Worm (Caenorhabditis elegans) whole organism, L4 larva: ENCODE results near the gene T26H5.11.
A peak's percentile ranks its signal among the peaks of the same experiment; 100 is the strongest.

Experiments
- D1046.2 ChIP-seq: fragments of 200-800 bp; sonication (Bioruptor generic); IDR thresholded peaks from 2 replicates; pipeline ENCODE4 v1.3.6; 2022; ENCODE audit warnings: missing genetic modification characterization, missing compliant biosample characterization
- F37D6.2 ChIP-seq: sonication (generic microtip); optimal IDR thresholded peaks from 2 replicates; lab custom pipeline; 2016; ENCODE audit warnings: mild to moderate bottlenecking, missing genetic modification characterization, missing compliant biosample characterization
- R02D3.7 ChIP-seq: fragments of 150-350 bp; sonication (generic microtip); optimal IDR thresholded peaks from 3 replicates; lab custom pipeline; 2014; ENCODE audit warnings: missing biosample characterization, missing genetic modification characterization
- T20F7.1 ChIP-seq: fragments of 200-800 bp; sonication (Bioruptor generic); optimal IDR thresholded peaks from 2 replicates; lab custom pipeline; 2018; ENCODE audit warnings: mild to moderate bottlenecking, missing genetic modification characterization, missing compliant biosample characterization
- Y105C5A.15 ChIP-seq: fragments of 200-800 bp; sonication (Bioruptor generic); IDR thresholded peaks from 2 replicates; pipeline ENCODE4 v1.3.6; 2022; ENCODE audit warnings: missing genetic modification characterization, missing compliant biosample characterization
- Y5F2A.4 ChIP-seq: fragments of 200-800 bp; sonication (Bioruptor generic); optimal IDR thresholded peaks from 2 replicates; lab custom pipeline; 2018; ENCODE audit warnings: mild to moderate bottlenecking, missing genetic modification characterization, missing compliant biosample characterization
- ZK337.2 ChIP-seq: fragments of 200-800 bp; sonication (Bioruptor generic); IDR thresholded peaks from 2 replicates; pipeline ENCODE4 v1.3.6; 2022; ENCODE audit warnings: missing genetic modification reagents, missing genetic modification characterization, missing compliant biosample characterization
- ZK546.5 ChIP-seq, 2 experiments: sonication (generic microtip); optimal IDR thresholded peaks; 2 replicates each; lab custom pipeline; 2017; ENCODE audit warnings: missing biosample characterization in 2 of 2, missing genetic modification characterization in 2 of 2
- ceh-32 ChIP-seq: sonication (generic microtip); optimal IDR thresholded peaks from 2 replicates; lab custom pipeline; 2016; ENCODE audit warnings: mild to moderate bottlenecking, missing genetic modification characterization, missing compliant biosample characterization; ENCODE audit not compliant: poor library complexity
- ceh-44 ChIP-seq: fragments of 200-800 bp; sonication (Bioruptor generic); IDR thresholded peaks from 2 replicates; pipeline ENCODE4 v1.3.6; 2022; ENCODE audit warnings: missing genetic modification reagents, missing genetic modification characterization, missing compliant biosample characterization
- ces-1 ChIP-seq: fragments of 150-350 bp; sonication (generic microtip); optimal IDR thresholded peaks from 4 replicates; lab custom pipeline; 2014; ENCODE audit warnings: missing biosample characterization, missing genetic modification reagents, missing genetic modification characterization
- ctbp-1 ChIP-seq: fragments of 200-800 bp; sonication (Bioruptor generic); IDR thresholded peaks from 2 replicates; pipeline ENCODE4 v1.3.6; 2022; ENCODE audit warnings: missing genetic modification reagents, missing genetic modification characterization, missing compliant biosample characterization
- daf-16 ChIP-seq, 3 experiments: sonication (generic microtip); optimal IDR thresholded peaks; 2 replicates each; lab custom pipeline; 2016 to 2017; ENCODE audit warnings: missing genetic modification characterization in 3 of 3, missing genetic modification reagents in 3 of 3, mild to moderate bottlenecking in 2 of 3, missing compliant biosample characterization in 2 of 3, missing biosample characterization in 1 of 3, moderate library complexity in 1 of 3
- dmd-8 ChIP-seq: fragments of 200-800 bp; sonication (Bioruptor generic); IDR thresholded peaks from 2 replicates; pipeline ENCODE4 v1.3.6; 2022; ENCODE audit warnings: missing genetic modification characterization, missing compliant biosample characterization
- dmd-9 ChIP-seq: fragments of 200-800 bp; sonication (Bioruptor generic); IDR thresholded peaks from 2 replicates; pipeline ENCODE4 v1.3.6; 2022; ENCODE audit warnings: missing genetic modification reagents, missing genetic modification characterization, missing compliant biosample characterization
- egl-27 ChIP-seq: sonication (generic microtip); optimal IDR thresholded peaks from 3 replicates; lab custom pipeline; 2017; ENCODE audit warnings: missing biosample characterization, missing genetic modification reagents, missing genetic modification characterization
- fos-1 ChIP-seq: fragments of 150-350 bp; optimal IDR thresholded peaks from 2 replicates; lab custom pipeline; 2014; ENCODE audit warnings: missing biosample characterization, missing genetic modification characterization
- hif-1 ChIP-seq, 2 experiments: sonication (generic microtip); optimal IDR thresholded peaks; 2 replicates each; lab custom pipeline; 2016 to 2017; ENCODE audit warnings: missing compliant biosample characterization in 2 of 2, missing genetic modification characterization in 2 of 2, missing genetic modification reagents in 2 of 2, missing genotype in 2 of 2, mild to moderate bottlenecking in 1 of 2
- hlh-30 ChIP-seq: sonication (generic microtip); optimal IDR thresholded peaks from 2 replicates; lab custom pipeline; 2017; ENCODE audit warnings: antibody characterized with exemption, mild to moderate bottlenecking, missing genetic modification characterization, missing compliant biosample characterization; ENCODE audit not compliant: insufficient read depth
- lin-15B ChIP-seq: fragments of 150-350 bp; sonication (generic microtip); optimal IDR thresholded peaks from 3 replicates; lab custom pipeline; 2014; ENCODE audit warnings: missing biosample characterization, missing genetic modification characterization
- lin-29 ChIP-seq: fragments of 200-800 bp; sonication (Bioruptor generic); IDR thresholded peaks from 2 replicates; pipeline ENCODE4 v1.3.6; 2022; ENCODE audit warnings: missing genetic modification reagents, missing genetic modification characterization, missing compliant biosample characterization
- lir-3 ChIP-seq: sonication (generic microtip); optimal IDR thresholded peaks from 2 replicates; lab custom pipeline; 2016; ENCODE audit warnings: mild to moderate bottlenecking, missing genetic modification characterization, missing compliant biosample characterization
- lsy-2 ChIP-seq, 2 experiments: fragments of 150-350 bp in 1 of 2; sonication (generic microtip) in 1 of 2; optimal IDR thresholded peaks; 2 replicates each; lab custom pipeline; 2014 to 2017; ENCODE audit warnings: missing biosample characterization in 2 of 2, missing genetic modification characterization in 2 of 2
- madf-5 ChIP-seq, 2 experiments: fragments of 200-800 bp; sonication (Bioruptor generic); IDR thresholded peaks; 2 replicates each; pipeline ENCODE4 v1.3.6; 2022; ENCODE audit warnings: missing compliant biosample characterization in 2 of 2, missing genetic modification characterization in 2 of 2
- mxl-3 ChIP-seq: fragments of 200-800 bp; sonication (Bioruptor generic); optimal IDR thresholded peaks from 2 replicates; lab custom pipeline; 2018; ENCODE audit warnings: mild to moderate bottlenecking, missing genetic modification characterization, missing compliant biosample characterization
- nhr-10 ChIP-seq: fragments of 150-350 bp; optimal IDR thresholded peaks from 2 replicates; lab custom pipeline; 2014; ENCODE audit warnings: missing biosample characterization, missing genetic modification characterization
- nhr-102 ChIP-seq: sonication (generic microtip); optimal IDR thresholded peaks from 2 replicates; lab custom pipeline; 2016; ENCODE audit warnings: mild to moderate bottlenecking, missing genetic modification characterization, moderate library complexity, missing compliant biosample characterization
- nhr-237 ChIP-seq: sonication (generic microtip); optimal IDR thresholded peaks from 2 replicates; lab custom pipeline; 2017; ENCODE audit warnings: missing biosample characterization, missing genetic modification characterization
- nhr-28 ChIP-seq: fragments of 150-350 bp; optimal IDR thresholded peaks from 2 replicates; lab custom pipeline; 2014; ENCODE audit warnings: missing biosample characterization, missing genetic modification characterization
- nhr-42 ChIP-seq: fragments of 200-800 bp; sonication (Bioruptor generic); IDR thresholded peaks from 2 replicates; pipeline ENCODE4 v1.3.6; 2022; ENCODE audit warnings: missing genetic modification characterization, missing compliant biosample characterization
- nhr-48 ChIP-seq: sonication (generic microtip); optimal IDR thresholded peaks from 2 replicates; lab custom pipeline; 2016; ENCODE audit warnings: mild to moderate bottlenecking, missing genetic modification characterization, missing compliant biosample characterization
- nhr-76 ChIP-seq: fragments of 150-350 bp; optimal IDR thresholded peaks from 2 replicates; lab custom pipeline; 2014; ENCODE audit warnings: missing biosample characterization, missing genetic modification characterization
- pha-4 ChIP-seq, 2 experiments: fragments of 150-350 bp in 1 of 2; fragments of 200-800 bp in 1 of 2; sonication (Bioruptor generic) in 1 of 2; IDR thresholded peaks in 1 of 2; optimal IDR thresholded peaks in 1 of 2; 2 replicates each; pipeline versions ENCODE4 v1.3.6 to Lab custom; 2014 to 2022; ENCODE audit warnings: missing genetic modification characterization in 2 of 2, missing genetic modification reagents in 2 of 2, missing biosample characterization in 1 of 2, missing compliant biosample characterization in 1 of 2
- unc-130 ChIP-seq: sonication (generic microtip); optimal IDR thresholded peaks from 2 replicates; lab custom pipeline; 2016; ENCODE audit warnings: missing genetic modification reagents, missing genetic modification characterization, missing compliant biosample characterization
- unc-39 ChIP-seq: sonication (generic microtip); optimal IDR thresholded peaks from 2 replicates; lab custom pipeline; 2017; ENCODE audit warnings: missing biosample characterization, missing genetic modification characterization
- ztf-7 ChIP-seq: fragments of 150-350 bp; optimal IDR thresholded peaks from 2 replicates; lab custom pipeline; 2014; ENCODE audit warnings: missing biosample characterization, missing genetic modification characterization

The T26H5.11 gene

DNA sequence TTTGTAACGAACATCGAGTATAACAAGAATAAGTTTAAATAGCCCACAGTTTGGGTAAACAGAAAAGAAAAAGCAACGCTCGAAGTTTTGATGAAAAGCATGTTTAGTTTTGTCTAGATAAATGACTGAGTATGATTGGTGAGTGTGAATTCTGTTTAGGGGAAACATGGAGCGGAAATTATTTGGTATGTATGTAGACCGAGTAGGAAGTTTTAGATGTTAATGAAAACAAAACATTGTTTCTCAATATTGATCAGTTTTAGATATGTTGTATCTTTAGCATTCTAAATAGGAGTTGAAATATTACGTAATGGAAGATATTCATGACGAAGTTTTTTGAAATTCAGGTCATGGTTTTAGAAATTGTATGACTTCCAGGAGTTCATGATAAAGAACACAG is 31.5 kb downstream of the T26H5.11 start, which contains the start of gene srbc-63:
TSS of gene srbc-63 (minus strand) at position 101 of the 400 bp plus-strand sequence.
- no peak for TF ChIP-seq D1046.2
- no peak for TF ChIP-seq egl-27 (tag; lab: Kevin White, UChicago)
- no peak for TF ChIP-seq nhr-48 (tag; lab: Kevin White, UChicago)
- TF ChIP-seq hif-1 (tag; optimal IDR thresholded peaks at IDR 0.05; lab: Kevin White, UChicago) = no peak
- no peak for TF ChIP-seq Y105C5A.15 (GFP tag; lab: Robert Waterston, UW)
- no peak for TF ChIP-seq nhr-102
- TF ChIP-seq nhr-237 = no peak
- no peak for TF ChIP-seq dmd-8 (GFP tag; lab: Robert Waterston, UW)
- no peak for TF ChIP-seq dmd-9 (GFP tag; lab: Robert Waterston, UW)
- TF ChIP-seq ceh-44 (GFP tag; lab: Robert Waterston, UW) = no peak
- no peak for TF ChIP-seq ces-1 (GFP tag; lab: Kevin White, UChicago)
- no peak for TF ChIP-seq F37D6.2 (tag; lab: Kevin White, UChicago)
- TF ChIP-seq ZK337.2 = no peak
- TF ChIP-seq pha-4 (GFP tag; IDR thresholded peaks at IDR 0.05; lab: Robert Waterston, UW) = no peak
- no peak for TF ChIP-seq pha-4 (tag; optimal IDR thresholded peaks at IDR 0.05; lab: Kevin White, UChicago)
- no peak for TF ChIP-seq nhr-76 (tag; lab: Kevin White, UChicago)
- no peak for TF ChIP-seq lin-15B
- no peak for TF ChIP-seq unc-130 (GFP tag; lab: Kevin White, UChicago)
- TF ChIP-seq fos-1 (tag; lab: Kevin White, UChicago) = no peak

DNA sequence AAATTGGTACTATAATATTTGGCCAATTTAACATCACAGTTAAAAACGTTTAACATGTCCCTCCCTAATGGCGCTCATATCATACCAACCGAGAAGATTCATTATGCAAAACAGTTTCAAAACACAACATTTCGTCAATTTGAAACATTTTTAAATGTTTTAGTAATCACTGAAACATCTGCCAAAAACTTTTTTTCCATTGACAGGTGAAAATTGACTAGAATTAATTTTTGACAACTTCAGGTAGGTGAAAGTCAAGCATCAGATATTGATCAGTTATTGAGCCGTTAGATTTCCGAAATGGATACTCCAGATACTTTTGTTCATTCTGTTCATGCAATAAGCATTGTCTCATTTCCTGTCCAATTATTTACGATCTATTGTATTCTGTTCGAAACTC is 37.2 kb downstream of the T26H5.11 start, which contains the start of gene srh-257:
TSS of gene srh-257 (plus strand) at position 301 of the 400 bp plus-strand sequence.
- no peak for TF ChIP-seq hlh-30

DNA sequence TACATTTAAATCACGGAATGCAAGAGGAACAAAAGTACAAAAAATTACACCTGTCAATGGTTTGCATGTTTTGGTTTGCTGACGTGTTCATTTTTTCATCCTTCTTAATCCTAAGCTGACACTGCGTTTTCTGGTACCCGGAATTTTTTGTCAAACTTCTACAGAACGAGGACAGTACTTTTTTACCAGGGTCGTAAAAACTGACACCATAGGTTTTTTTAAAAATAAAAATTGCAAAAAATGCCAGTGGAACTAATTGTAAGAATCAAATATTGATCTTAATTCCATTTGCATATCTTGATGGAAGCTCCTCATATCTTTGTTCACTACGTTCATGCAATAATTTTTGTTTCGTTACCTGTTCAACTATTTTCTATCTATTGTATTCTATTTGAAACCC is 39.2 kb downstream of the T26H5.11 start, which contains the start of gene srh-258:
TSS of gene srh-258 (plus strand) at position 301 of the 400 bp plus-strand sequence.
- TF ChIP-seq hif-1 (tag; optimal IDR thresholded peaks at IDR 0.05; lab: Kevin White, UChicago) (no peak), unc-39 (no peak), Y5F2A.4 (GFP tag; lab: Kevin White, UChicago) (no peak), hlh-30 (no peak), nhr-10 (tag; lab: Kevin White, UChicago) (no peak), ztf-7 (tag; lab: Kevin White, UChicago) (no peak), lin-29 (no peak), ceh-32 (no peak), lir-3 (no peak), dmd-9 (GFP tag; lab: Robert Waterston, UW) (no peak), nhr-102 (no peak), nhr-28 (tag; lab: Kevin White, UChicago) (no peak), ctbp-1 (GFP tag; lab: Robert Waterston, UW) (no peak), R02D3.7 (tag; lab: Kevin White, UChicago) (no peak), nhr-42 (no peak), T20F7.1 (GFP tag; lab: Kevin White, UChicago) (no peak), madf-5 (GFP tag; IDR thresholded peaks at IDR 0.05; lab: Robert Waterston, UW) (no peak), mxl-3 (no peak), nhr-76 (tag; lab: Kevin White, UChicago) (no peak)

DNA sequence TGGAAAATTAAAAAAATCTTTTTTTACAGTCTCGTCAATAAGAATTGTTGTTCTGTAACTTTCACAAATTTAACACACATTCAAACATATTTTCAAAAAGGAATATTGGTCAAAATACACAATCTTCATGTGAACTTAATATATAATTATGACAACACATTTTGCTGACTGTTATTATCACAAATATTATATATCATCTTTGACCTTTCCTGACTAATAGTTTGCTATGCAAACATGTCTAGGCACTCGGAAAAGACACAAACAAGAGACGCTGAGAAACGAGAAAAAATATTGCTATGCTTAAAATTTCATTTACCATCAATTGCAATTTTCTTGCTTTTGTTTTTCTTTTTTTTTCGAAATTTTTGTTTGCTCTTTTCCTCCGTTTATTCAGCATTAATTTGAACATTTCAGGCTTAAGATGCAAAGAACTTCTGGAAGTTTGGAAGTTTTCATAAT is 42.2 kb downstream of the T26H5.11 start, which contains the start of gene fbxa-135:
TSS of gene fbxa-135 (plus strand) at position 409 of the 459 bp plus-strand sequence.
- TF ChIP-seq daf-16 (GFP tag; optimal IDR thresholded peaks at IDR 0.05; lab: Kevin White, UChicago) (no peak), daf-16 (tag; optimal IDR thresholded peaks at IDR 0.05; lab: Kevin White, UChicago) (peak; percentile 93), ZK546.5 (tag; optimal IDR thresholded peaks at IDR 0.05; lab: Kevin White, UChicago) (no peak), ztf-7 (tag; lab: Kevin White, UChicago) (no peak), lsy-2 (tag; optimal IDR thresholded peaks at IDR 0.05; lab: Kevin White, UChicago) (no peak)
